Worm (Caenorhabditis elegans): Measurements from ENCODE around the gene sph-1.

ce11 chrIV:8144341-8144740, 11.0 kb upstream of the sph-1 start:
- no peak for TF ChIP-seq unc-62 (GFP tag; optimal IDR thresholded peaks at IDR 0.05)
- no peak for TF ChIP-seq ztf-11 (tag; optimal IDR thresholded peaks at IDR 0.05)
- no peak for TF ChIP-seq nhr-237 (tag; optimal IDR thresholded peaks at IDR 0.05)

All from whole organism, mixed stage, embryonic.